Worm (Caenorhabditis elegans) whole organism, L1 larva: ENCODE measurements around the gene col-95.

Source experiments
- C04F5.9 ChIP-seq: sonication (generic microtip); optimal IDR thresholded peaks from 2 replicates; lab custom pipeline; 2016; ENCODE audit warnings: missing genetic modification characterization, missing compliant biosample characterization
- C34B4.2 ChIP-seq: sonication (generic microtip); optimal IDR thresholded peaks from 2 replicates; lab custom pipeline; 2017; ENCODE audit warnings: mild to moderate bottlenecking, missing genetic modification characterization, missing compliant biosample characterization
- F16B12.6 ChIP-seq: fragments of 150-350 bp; optimal IDR thresholded peaks from 2 replicates; lab custom pipeline; 2014; ENCODE audit warnings: missing biosample characterization, missing genetic modification characterization
- aha-1 ChIP-seq: fragments of 150-350 bp; optimal IDR thresholded peaks from 2 replicates; lab custom pipeline; 2014; ENCODE audit warnings: missing biosample characterization, missing genetic modification characterization
- aly-2 ChIP-seq: fragments of 150-350 bp; optimal IDR thresholded peaks from 2 replicates; lab custom pipeline; 2014; ENCODE audit warnings: missing biosample characterization, missing genetic modification characterization
- ama-1 ChIP-seq: fragments of 150-350 bp; optimal IDR thresholded peaks from 2 replicates; lab custom pipeline; 2014
- blmp-1 ChIP-seq: fragments of 150-350 bp; optimal IDR thresholded peaks from 2 replicates; lab custom pipeline; 2014; ENCODE audit warnings: missing biosample characterization, missing genetic modification characterization
- ceh-63 ChIP-seq: fragments of 200-800 bp; sonication (Bioruptor generic); optimal IDR thresholded peaks from 2 replicates; lab custom pipeline; 2018; ENCODE audit warnings: mild to moderate bottlenecking, missing genetic modification characterization, missing compliant biosample characterization
- ceh-8 ChIP-seq: fragments of 200-800 bp; sonication (Bioruptor generic); optimal IDR thresholded peaks from 2 replicates; lab custom pipeline; 2018; ENCODE audit warnings: mild to moderate bottlenecking, missing genetic modification characterization, moderate library complexity, missing compliant biosample characterization
- ceh-90 ChIP-seq: sonication (generic microtip); optimal IDR thresholded peaks from 2 replicates; lab custom pipeline; 2016; ENCODE audit warnings: missing genetic modification characterization, missing compliant biosample characterization
- dsc-1 ChIP-seq: sonication (generic microtip); optimal IDR thresholded peaks from 2 replicates; lab custom pipeline; 2016; ENCODE audit warnings: mild to moderate bottlenecking, missing genetic modification characterization, missing compliant biosample characterization
- efl-1 ChIP-seq, 4 experiments: fragments of 150-350 bp; optimal IDR thresholded peaks in 3 of 4; peaks in 1 of 4; 1 replicate in 1 of 4; 2 replicates in 3 of 4; lab custom pipeline; 2014; ENCODE audit warnings: missing biosample characterization in 2 of 4, missing genetic modification characterization in 2 of 4, missing genetic modification reagents in 2 of 4
- egl-13 ChIP-seq: sonication (generic microtip); optimal IDR thresholded peaks from 2 replicates; lab custom pipeline; 2016; ENCODE audit warnings: missing genotype, missing genetic modification reagents, missing genetic modification characterization, missing compliant biosample characterization
- elt-2 ChIP-seq: sonication (generic microtip); optimal IDR thresholded peaks from 2 replicates; lab custom pipeline; 2016; ENCODE audit warnings: missing genetic modification characterization, mild to moderate bottlenecking, inconsistent platforms, missing compliant biosample characterization, missing genetic modification reagents
- elt-3 ChIP-seq, 6 experiments: fragments of 150-350 bp in 1 of 6; sonication (generic microtip); optimal IDR thresholded peaks; 2 replicates each; lab custom pipeline; 2017 to 2018; ENCODE audit warnings: missing biosample characterization in 6 of 6, missing genetic modification characterization in 6 of 6, inconsistent platforms in 1 of 6
- fkh-10 ChIP-seq: sonication (generic microtip); optimal IDR thresholded peaks from 2 replicates; lab custom pipeline; 2017; ENCODE audit warnings: missing biosample characterization, missing genetic modification reagents, missing genetic modification characterization
- fkh-4 ChIP-seq: sonication (generic microtip); optimal IDR thresholded peaks from 2 replicates; lab custom pipeline; 2016; ENCODE audit warnings: missing compliant biosample characterization, missing genetic modification characterization, borderline replicate concordance
- fkh-8 ChIP-seq: sonication (generic microtip); optimal IDR thresholded peaks from 2 replicates; lab custom pipeline; 2016; ENCODE audit warnings: mild to moderate bottlenecking, missing genetic modification characterization, missing compliant biosample characterization
- grh-1 ChIP-seq: fragments of 200-800 bp; sonication (Bioruptor generic); IDR thresholded peaks from 2 replicates; pipeline ENCODE4 v1.3.6; 2022; ENCODE audit warnings: missing genetic modification reagents, missing genetic modification characterization, missing compliant biosample characterization
- hlh-17 ChIP-seq: fragments of 200-800 bp; sonication (Bioruptor generic); optimal IDR thresholded peaks from 2 replicates; lab custom pipeline; 2018; ENCODE audit warnings: missing genetic modification characterization, mild to moderate bottlenecking, missing compliant biosample characterization, moderate library complexity, borderline replicate concordance
- hlh-4 ChIP-seq: sonication (generic microtip); optimal IDR thresholded peaks from 2 replicates; lab custom pipeline; 2016; ENCODE audit warnings: mild to moderate bottlenecking, missing genetic modification characterization, missing compliant biosample characterization
- hpl-2 ChIP-seq: fragments of 150-350 bp; optimal IDR thresholded peaks from 2 replicates; lab custom pipeline; 2014; ENCODE audit warnings: missing biosample characterization, missing genetic modification reagents, missing genetic modification characterization
- lin-13 ChIP-seq: fragments of 150-350 bp; optimal IDR thresholded peaks from 2 replicates; lab custom pipeline; 2014; ENCODE audit warnings: missing biosample characterization, missing genetic modification reagents, missing genetic modification characterization
- lin-14 ChIP-seq: fragments of 200-800 bp; sonication (Bioruptor generic); optimal IDR thresholded peaks from 2 replicates; lab custom pipeline; 2018; ENCODE audit warnings: mild to moderate bottlenecking, missing genetic modification characterization, moderate library complexity, missing compliant biosample characterization
- lin-35 ChIP-seq, 2 experiments: fragments of 150-350 bp; optimal IDR thresholded peaks; 2 replicates each; lab custom pipeline; 2014; ENCODE audit warnings: missing biosample characterization in 2 of 2, missing genetic modification characterization in 2 of 2, missing genetic modification reagents in 2 of 2
- lir-3 ChIP-seq: sonication (generic microtip); optimal IDR thresholded peaks from 2 replicates; lab custom pipeline; 2016; ENCODE audit warnings: mild to moderate bottlenecking, missing genetic modification characterization, moderate library complexity, missing compliant biosample characterization; ENCODE audit not compliant: poor library complexity
- lsy-2 ChIP-seq, 2 experiments: fragments of 150-350 bp; optimal IDR thresholded peaks; 2 replicates each; lab custom pipeline; 2014; ENCODE audit warnings: missing biosample characterization in 2 of 2, missing genetic modification characterization in 2 of 2
- mab-9 ChIP-seq: fragments of 200-800 bp; sonication (Bioruptor generic); IDR thresholded peaks from 2 replicates; pipeline ENCODE4 v1.3.6; 2022; ENCODE audit warnings: missing genetic modification reagents, missing genetic modification characterization, missing compliant biosample characterization
- mef-2 ChIP-seq: fragments of 150-350 bp; optimal IDR thresholded peaks from 2 replicates; lab custom pipeline; 2014; ENCODE audit warnings: missing biosample characterization, missing genetic modification characterization
- mep-1 ChIP-seq: fragments of 150-350 bp; optimal IDR thresholded peaks from 2 replicates; lab custom pipeline; 2014; ENCODE audit warnings: missing biosample characterization, missing genetic modification characterization
- nhr-11 ChIP-seq: fragments of 150-350 bp; optimal IDR thresholded peaks from 2 replicates; lab custom pipeline; 2014; ENCODE audit warnings: missing biosample characterization, missing genetic modification characterization
- nhr-12 ChIP-seq: sonication (generic microtip); optimal IDR thresholded peaks from 2 replicates; lab custom pipeline; 2017; ENCODE audit warnings: missing biosample characterization, missing genetic modification characterization
- nhr-20 ChIP-seq: sonication (generic microtip); optimal IDR thresholded peaks from 2 replicates; lab custom pipeline; 2016; ENCODE audit warnings: mild to moderate bottlenecking, missing genetic modification characterization, missing compliant biosample characterization
- nhr-237 ChIP-seq: fragments of 150-350 bp; optimal IDR thresholded peaks from 2 replicates; lab custom pipeline; 2014; ENCODE audit warnings: missing biosample characterization, missing genetic modification characterization
- nhr-28 ChIP-seq: fragments of 150-350 bp; optimal IDR thresholded peaks from 2 replicates; lab custom pipeline; 2014; ENCODE audit warnings: missing biosample characterization, missing genetic modification characterization
- nhr-47 ChIP-seq: sonication (generic microtip); optimal IDR thresholded peaks from 2 replicates; lab custom pipeline; 2016; ENCODE audit warnings: mild to moderate bottlenecking, missing genetic modification characterization, moderate library complexity, missing compliant biosample characterization
- nhr-71 ChIP-seq: sonication (generic microtip); optimal IDR thresholded peaks from 2 replicates; lab custom pipeline; 2016; ENCODE audit warnings: mild to moderate bottlenecking, missing genetic modification characterization, moderate library complexity, missing compliant biosample characterization
- nhr-77 ChIP-seq: fragments of 150-350 bp; optimal IDR thresholded peaks from 2 replicates; lab custom pipeline; 2014; ENCODE audit warnings: missing biosample characterization, missing genetic modification characterization
- nhr-84 ChIP-seq: sonication (generic microtip); optimal IDR thresholded peaks from 2 replicates; lab custom pipeline; 2017; ENCODE audit warnings: missing biosample characterization, missing genetic modification characterization
- nhr-85 ChIP-seq: sonication (generic microtip); peaks from one replicate; lab custom pipeline; 2016; ENCODE audit warnings: missing genetic modification characterization, inconsistent platforms, missing compliant biosample characterization
- nhr-90 ChIP-seq: sonication (generic microtip); optimal IDR thresholded peaks from 2 replicates; lab custom pipeline; 2016; ENCODE audit warnings: mild to moderate bottlenecking, missing genetic modification characterization, missing compliant biosample characterization; ENCODE audit not compliant: poor library complexity
- pag-3 ChIP-seq: sonication (generic microtip); optimal IDR thresholded peaks from 2 replicates; lab custom pipeline; 2017; ENCODE audit warnings: missing genetic modification characterization, mild to moderate bottlenecking, missing compliant biosample characterization, antibody characterized with exemption, borderline replicate concordance; ENCODE audit not compliant: insufficient read depth
- snu-23 ChIP-seq: sonication (generic microtip); optimal IDR thresholded peaks from 2 replicates; lab custom pipeline; 2016; ENCODE audit warnings: missing genetic modification characterization, missing compliant biosample characterization
- unc-62 ChIP-seq: fragments of 150-350 bp; optimal IDR thresholded peaks from 2 replicates; lab custom pipeline; 2014; ENCODE audit warnings: missing biosample characterization, missing genetic modification reagents, missing genetic modification characterization
- unc-98 ChIP-seq: fragments of 200-800 bp; sonication (Bioruptor generic); IDR thresholded peaks from 2 replicates; pipeline ENCODE4 v1.3.6; 2022; ENCODE audit warnings: missing genetic modification characterization, missing compliant biosample characterization

Gene col-95

DNA sequence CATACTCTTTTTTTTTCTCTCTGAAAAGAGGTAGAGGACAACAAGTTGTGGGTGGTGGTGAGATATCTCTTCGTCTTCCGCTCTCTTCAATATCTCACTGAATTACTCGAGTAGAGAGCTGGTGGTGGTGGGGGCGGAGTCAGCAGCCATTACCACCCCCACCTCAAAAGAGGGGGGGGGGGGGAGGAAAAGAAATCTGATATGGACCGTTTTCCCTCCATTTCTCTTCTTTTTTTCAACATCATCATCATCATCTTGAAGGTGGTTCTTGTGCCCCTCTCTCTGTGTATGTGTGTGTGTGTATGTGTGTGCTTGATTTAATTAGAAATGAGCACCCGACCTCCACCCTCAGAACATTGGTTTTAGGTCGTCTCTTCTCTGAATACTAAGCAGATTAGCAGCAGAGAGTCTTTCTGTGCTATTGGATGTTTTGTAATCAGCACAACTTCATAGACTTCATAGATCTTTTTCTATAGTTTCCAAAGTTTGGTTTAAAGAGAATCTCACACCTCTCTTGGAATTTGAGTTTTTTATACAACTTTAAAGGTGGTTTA is 22.3 kb upstream of the col-95 start:
- no peak for TF ChIP-seq elt-2 (tag; lab: Kevin White, UChicago)
- TF ChIP-seq egl-13 (tag; lab: Kevin White, UChicago) = peak; percentile 16
- no peak for TF ChIP-seq ceh-63 (GFP tag; lab: Kevin White, UChicago)
- TF ChIP-seq mab-9 (GFP tag; lab: Robert Waterston, UW) = no peak
- peak; percentile 67 for TF ChIP-seq fkh-8 (tag; lab: Kevin White, UChicago)
- TF ChIP-seq nhr-90 (tag; lab: Kevin White, UChicago) = no peak
- no peak for TF ChIP-seq nhr-47 (tag; lab: Kevin White, UChicago)
- no peak for TF ChIP-seq lir-3 (tag; lab: Kevin White, UChicago)
- no peak for TF ChIP-seq unc-98
- no peak for TF ChIP-seq unc-62 (GFP tag; lab: Kevin White, UChicago)
- no peak for TF ChIP-seq aly-2 (tag; lab: Kevin White, UChicago)
- no peak for TF ChIP-seq nhr-12 (tag; lab: Kevin White, UChicago)
- TF ChIP-seq nhr-11 = no peak
- TF ChIP-seq pag-3 (tag; lab: Kevin White, UChicago) = no peak
- no peak for TF ChIP-seq nhr-77 (tag; lab: Kevin White, UChicago)
- TF ChIP-seq ama-1 = no peak
- TF ChIP-seq lsy-2 (tag; optimal IDR thresholded peaks at IDR 0.05; lab: Kevin White, UChicago) = peak in 1 of 2 experiments; percentile 11
- no peak for TF ChIP-seq aha-1 (tag; lab: Kevin White, UChicago)
- peak; percentile 84 for TF ChIP-seq lin-14

DNA sequence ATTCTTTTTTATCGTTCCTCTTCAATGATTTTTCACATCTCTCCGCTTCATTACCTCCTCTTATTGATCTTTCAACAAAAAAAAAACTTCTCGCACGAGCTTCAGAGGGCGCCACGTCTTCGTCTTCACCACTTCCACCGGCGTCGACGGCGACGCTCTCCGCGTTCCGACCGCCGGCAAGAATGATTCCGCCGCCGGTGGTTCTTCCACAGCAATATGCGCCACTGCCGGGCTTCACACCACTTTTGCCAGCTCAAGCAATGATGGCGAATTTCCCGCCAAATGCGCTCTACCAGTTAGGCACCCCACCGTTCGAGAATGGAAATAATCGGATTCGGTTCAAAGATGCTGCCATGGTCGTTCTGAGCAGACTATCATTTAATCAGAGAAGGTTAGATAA is 20.8 kb upstream of the col-95 start:
- no peak for TF ChIP-seq efl-1 (optimal IDR thresholded peaks at IDR 0.05; lab: Kevin White, UChicago)
- peak in 1 of 2 experiments; percentile 17 for TF ChIP-seq efl-1 (GFP tag; optimal IDR thresholded peaks at IDR 0.05 in 1 of 2; lab: Kevin White, UChicago)
- no peak for TF ChIP-seq hlh-4 (tag; lab: Kevin White, UChicago)

DNA sequence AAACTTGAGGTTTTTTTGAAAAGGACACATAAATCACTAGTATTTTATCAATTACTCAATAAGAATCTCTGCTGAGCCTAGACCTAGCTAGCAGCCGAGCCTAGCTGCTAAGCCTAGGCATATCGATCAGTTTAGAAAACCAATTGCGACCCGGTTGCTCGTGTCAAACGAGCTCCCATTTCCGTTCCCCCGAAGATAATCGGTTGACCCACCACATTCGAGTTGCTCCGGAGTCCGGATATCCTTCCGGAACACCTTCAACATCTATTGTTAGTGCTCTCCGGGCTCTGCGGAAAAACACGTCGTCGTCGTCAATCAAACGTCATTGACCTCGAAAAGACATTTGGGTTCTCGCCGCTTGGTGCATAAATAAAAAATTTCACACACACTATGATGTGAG is 20.0 kb upstream of the col-95 start:
- TF ChIP-seq lin-13 (GFP tag; lab: Kevin White, UChicago) = no peak
- TF ChIP-seq fkh-8 (tag; lab: Kevin White, UChicago) = peak; percentile 11
- TF ChIP-seq nhr-47 (tag; lab: Kevin White, UChicago) = no peak
- no peak for TF ChIP-seq mep-1
- TF ChIP-seq C04F5.9 (tag; lab: Kevin White, UChicago) = no peak
- no peak for TF ChIP-seq nhr-28 (tag; lab: Kevin White, UChicago)

DNA sequence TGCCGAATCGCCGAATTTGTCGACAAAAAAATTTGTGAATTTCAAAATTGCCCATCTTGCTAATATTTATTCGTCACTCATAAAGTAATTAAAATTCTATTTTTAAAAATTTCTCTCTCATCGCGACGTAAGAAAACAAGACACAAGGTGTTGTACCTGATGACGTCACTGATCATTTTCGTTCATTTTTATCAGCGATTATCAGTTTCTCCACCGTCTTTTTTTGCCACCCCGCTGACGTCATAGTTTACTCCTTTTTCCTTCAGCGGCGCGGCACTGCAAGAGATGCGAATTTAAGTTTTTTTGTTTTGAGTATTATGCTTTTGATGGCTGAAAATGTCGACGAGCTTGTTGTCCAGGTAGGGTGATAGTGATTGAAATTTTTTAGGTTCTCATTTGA is 19.0 kb upstream of the col-95 start:
- TF ChIP-seq nhr-20 (tag; lab: Kevin White, UChicago) = peak; percentile 24
- TF ChIP-seq snu-23 (GFP tag; lab: Kevin White, UChicago) = peak; percentile 9
- TF ChIP-seq nhr-47 (tag; lab: Kevin White, UChicago) = no peak
- no peak for TF ChIP-seq fkh-10 (GFP tag; lab: Kevin White, UChicago)
- TF ChIP-seq C34B4.2 (tag; lab: Kevin White, UChicago) = no peak
- no peak for TF ChIP-seq F16B12.6 (tag; lab: Kevin White, UChicago)
- peak; percentile 60 for TF ChIP-seq nhr-85 (tag; lab: Kevin White, UChicago)
- TF ChIP-seq hpl-2 (GFP tag; lab: Kevin White, UChicago) = no peak
- TF ChIP-seq blmp-1 (tag; lab: Kevin White, UChicago) = peak; percentile 29
- TF ChIP-seq mab-9 (GFP tag; lab: Robert Waterston, UW) = no peak
- no peak for TF ChIP-seq mep-1
- peak; percentile 22 for TF ChIP-seq fkh-8 (tag; lab: Kevin White, UChicago)
- no peak for TF ChIP-seq fkh-4 (tag; lab: Kevin White, UChicago)
- peak in 1 of 6 experiments; percentile 29 for TF ChIP-seq elt-3 (tag; optimal IDR thresholded peaks at IDR 0.05; lab: Kevin White, UChicago)
- peak; percentile 39 for TF ChIP-seq dsc-1 (tag; lab: Kevin White, UChicago)
- TF ChIP-seq nhr-237 (tag; lab: Kevin White, UChicago) = no peak
- TF ChIP-seq ceh-8 = no peak
- TF ChIP-seq mef-2 = no peak
- TF ChIP-seq ceh-90 = no peak
- TF ChIP-seq nhr-90 (tag; lab: Kevin White, UChicago) = peak; percentile 5
- peak; percentile 3 for TF ChIP-seq nhr-77 (tag; lab: Kevin White, UChicago)
- peak; percentile 71 for TF ChIP-seq elt-2 (tag; lab: Kevin White, UChicago)
- TF ChIP-seq grh-1 (GFP tag; lab: Robert Waterston, UW) = no peak
- TF ChIP-seq lsy-2 (tag; optimal IDR thresholded peaks at IDR 0.05; lab: Kevin White, UChicago) = peak in 1 of 2 experiments; percentile 1
- peak in 1 of 2 experiments; percentile 49 for TF ChIP-seq lin-35 (GFP tag; optimal IDR thresholded peaks at IDR 0.05; lab: Kevin White, UChicago)
- TF ChIP-seq lin-14 = peak; percentile 37
- TF ChIP-seq nhr-84 (tag; lab: Kevin White, UChicago) = no peak
- TF ChIP-seq nhr-71 (tag; lab: Kevin White, UChicago) = peak; percentile 37
- TF ChIP-seq hlh-17 (GFP tag; lab: Kevin White, UChicago) = no peak
